Worm (Caenorhabditis elegans) whole organism, L2 larva: ENCODE data around the gene T25B6.3.

Experiments
- ceh-82 ChIP-seq: fragments of 150-350 bp; optimal IDR thresholded peaks from 2 replicates; lab custom pipeline; 2014; ENCODE audit warnings: missing biosample characterization, missing genetic modification characterization
- mab-5 ChIP-seq: fragments of 150-350 bp; optimal IDR thresholded peaks from 2 replicates; lab custom pipeline; 2014; ENCODE audit warnings: missing biosample characterization, missing genetic modification characterization
- mdl-1 ChIP-seq, 2 experiments: fragments of 150-350 bp in 1 of 2; sonication (generic microtip) in 1 of 2; optimal IDR thresholded peaks; 2 replicates each; lab custom pipeline; 2017; ENCODE audit warnings: missing biosample characterization in 2 of 2, missing genetic modification characterization in 2 of 2
- nhr-11 ChIP-seq: fragments of 150-350 bp; optimal IDR thresholded peaks from 2 replicates; lab custom pipeline; 2014; ENCODE audit warnings: missing biosample characterization, missing genetic modification characterization
- snpc-4 ChIP-seq: fragments of 150-350 bp; optimal IDR thresholded peaks from 2 replicates; lab custom pipeline; 2014; ENCODE audit warnings: missing biosample characterization, missing genetic modification characterization
- ztf-11 ChIP-seq: sonication (generic microtip); optimal IDR thresholded peaks from 2 replicates; lab custom pipeline; 2017; ENCODE audit warnings: missing biosample characterization, missing genetic modification characterization

ce11 chrX:9021645-9022044, 5.8 kb upstream of the T25B6.3 start, which contains the start of gene T25B6.5:
- no peak for TF ChIP-seq mab-5
- TF ChIP-seq snpc-4 (tag; lab: Kevin White, UChicago), result no peak
- no peak for TF ChIP-seq nhr-11
- no peak for TF ChIP-seq mdl-1 (tag; optimal IDR thresholded peaks at IDR 0.05; lab: Kevin White, UChicago)
- no peak for TF ChIP-seq ztf-11 (tag; lab: Kevin White, UChicago)
- TF ChIP-seq ceh-82 (tag; lab: Kevin White, UChicago), result no peak
